Fruit fly (Drosophila melanogaster) whole organism: ENCODE results near the gene bab2.

Experiments used
- CG8478 ChIP-seq: fragments of >200 bp; optimal IDR thresholded peaks from 2 replicates; lab custom pipeline; 2018; ENCODE audit warnings: inconsistent platforms
- Dll ChIP-seq: fragments of >200 bp; optimal IDR thresholded peaks from 2 replicates; lab custom pipeline; 2017
- EcR ChIP-seq, 2 experiments: fragments of >200 bp; optimal IDR thresholded peaks; 2 replicates each; lab custom pipeline; 2017; ENCODE audit warnings: missing biosample characterization in 2 of 2, missing genetic modification characterization in 2 of 2, missing genetic modification reagents in 2 of 2
- pan ChIP-seq: fragments of >200 bp; optimal IDR thresholded peaks from 2 replicates; lab custom pipeline; 2017
- psq ChIP-seq: fragments of >200 bp; optimal IDR thresholded peaks from 2 replicates; lab custom pipeline; 2017
- usp ChIP-seq: fragments of >200 bp; optimal IDR thresholded peaks from 2 replicates; lab custom pipeline; 2017; ENCODE audit warnings: missing biosample characterization, missing genetic modification characterization, mixed read lengths

Gene bab2

dm6 chr3L:1200357-1201051, 23.4 kb upstream of the bab2 start, which contains the start of gene mwh:
mwh (plus strand) TSS chr3L:1200786.
- no peak for TF ChIP-seq EcR (GFP tag; optimal IDR thresholded peaks at IDR 0.05; lab: Kevin White, UChicago)
- no peak for TF ChIP-seq pan (lab: Kevin White, UChicago)
- TF ChIP-seq usp (GFP tag; lab: Kevin White, UChicago): no peak
- no peak for TF ChIP-seq Dll (lab: Kevin White, UChicago)
- no peak for TF ChIP-seq psq
- no peak for TF ChIP-seq CG8478 (lab: Kevin White, UChicago)

- TF ChIP-seq psq (no peak), pan (lab: Kevin White, UChicago) (no peak), CG8478 (lab: Kevin White, UChicago) (no peak), EcR (GFP tag; optimal IDR thresholded peaks at IDR 0.05; lab: Kevin White, UChicago) (no peak), Dll (lab: Kevin White, UChicago) (no peak), usp (GFP tag; lab: Kevin White, UChicago) (no peak)
Measured at dm6 chr3L:1195868-1196552, 18.9 kb upstream of the bab2 start, which contains the start of gene Aplip1. Aplip1 (plus strand) TSS chr3L:1196317.

dm6 chr3L:1195202-1195601, 18.1 kb upstream of the bab2 start, which contains the start of gene LysX:
LysX (minus strand) TSS chr3L:1195302.
- TF ChIP-seq EcR (GFP tag; optimal IDR thresholded peaks at IDR 0.05; lab: Kevin White, UChicago): no peak
- TF ChIP-seq usp (GFP tag; lab: Kevin White, UChicago): no peak
- no peak for TF ChIP-seq Dll (lab: Kevin White, UChicago)

dm6 chr3L:1193123-1193844, 16.2 kb upstream of the bab2 start, which contains the start of gene Trhn:
Trhn (minus strand) TSS chr3L:1193173.
- no peak for TF ChIP-seq psq
- TF ChIP-seq Dll (lab: Kevin White, UChicago): no peak
- no peak for TF ChIP-seq EcR (GFP tag; optimal IDR thresholded peaks at IDR 0.05; lab: Kevin White, UChicago)
- TF ChIP-seq usp (GFP tag; lab: Kevin White, UChicago): no peak
- no peak for TF ChIP-seq pan (lab: Kevin White, UChicago)
- no peak for TF ChIP-seq CG8478 (lab: Kevin White, UChicago)

dm6 chr3L:1188936-1189659, 12.0 kb upstream of the bab2 start, which contains the start of gene CG13912:
CG13912 (plus strand) TSS chr3L:1189588.
- TF ChIP-seq CG8478 (lab: Kevin White, UChicago): no peak
- TF ChIP-seq EcR (GFP tag; optimal IDR thresholded peaks at IDR 0.05; lab: Kevin White, UChicago): no peak
- no peak for TF ChIP-seq usp (GFP tag; lab: Kevin White, UChicago)
- TF ChIP-seq pan (lab: Kevin White, UChicago): no peak
- TF ChIP-seq psq: no peak

dm6 chr3L:1183467-1183866, 6.4 kb upstream of the bab2 start:
- TF ChIP-seq usp (GFP tag; lab: Kevin White, UChicago) (no peak), Dll (lab: Kevin White, UChicago) (no peak), CG8478 (lab: Kevin White, UChicago) (no peak), EcR (GFP tag; optimal IDR thresholded peaks at IDR 0.05; lab: Kevin White, UChicago) (no peak), psq (no peak), pan (lab: Kevin White, UChicago) (no peak)

- TF ChIP-seq CG8478 (lab: Kevin White, UChicago) (peak; percentile 75), Dll (lab: Kevin White, UChicago) (peak; percentile 83), pan (lab: Kevin White, UChicago) (no peak)
Measured at dm6 chr3L:1178115-1178583, 1.1 kb upstream of the bab2 start.

- TF ChIP-seq pan (lab: Kevin White, UChicago) (no peak), Dll (lab: Kevin White, UChicago) (no peak), psq (no peak), CG8478 (lab: Kevin White, UChicago) (no peak), usp (GFP tag; lab: Kevin White, UChicago) (no peak), EcR (GFP tag; optimal IDR thresholded peaks at IDR 0.05; lab: Kevin White, UChicago) (no peak)
Measured at dm6 chr3L:1176515-1176914, 561 bp downstream of the bab2 start.

dm6 chr3L:1172858-1173257, 4.2 kb downstream of the bab2 start:
- TF ChIP-seq pan (lab: Kevin White, UChicago): no peak
- TF ChIP-seq CG8478 (lab: Kevin White, UChicago): no peak
- TF ChIP-seq Dll (lab: Kevin White, UChicago): no peak
- TF ChIP-seq psq: no peak
- TF ChIP-seq EcR (GFP tag; optimal IDR thresholded peaks at IDR 0.05; lab: Kevin White, UChicago): no peak
- no peak for TF ChIP-seq usp (GFP tag; lab: Kevin White, UChicago)

- TF ChIP-seq psq: no peak
- no peak for TF ChIP-seq EcR (GFP tag; optimal IDR thresholded peaks at IDR 0.05; lab: Kevin White, UChicago)
- TF ChIP-seq Dll (lab: Kevin White, UChicago): no peak
- no peak for TF ChIP-seq pan (lab: Kevin White, UChicago)
- TF ChIP-seq CG8478 (lab: Kevin White, UChicago): no peak
- TF ChIP-seq usp (GFP tag; lab: Kevin White, UChicago): no peak
Measured at dm6 chr3L:1170611-1171010, 6.5 kb downstream of the bab2 start.
